Fruit fly (Drosophila melanogaster): Measurements from ENCODE around the gene ND-13B.

Gene ND-13B

dm6 chr3L:10681814-10682213 lies 12.1 kb downstream of the ND-13B start (continued):
- TF ChIP-seq stwl (tag; optimal IDR thresholded peaks at IDR 0.05) (no peak), chinmo (GFP tag; IDR thresholded peaks at IDR 0.05; ENCODE audit: partially characterized antibody) (peak; percentile 81; the same call in 2 of the 4 replicates), chn (GFP tag; optimal IDR thresholded peaks at IDR 0.05) (no peak), ato (GFP tag; IDR thresholded peaks at IDR 0.05; ENCODE audit: partially characterized antibody) (peak; percentile 10; the same call in 1 of the 2 replicates), sim (GFP tag; IDR thresholded peaks at IDR 0.05) (no peak), Optix (GFP tag; IDR thresholded peaks at IDR 0.05) (0 out of 3 replicates have a peak, but pooled peaks have one; percentile 18), wor (GFP tag; IDR thresholded peaks at IDR 0.05) (no peak), CG17829 (tag; optimal IDR thresholded peaks at IDR 0.05) (no peak), Atf6 (GFP tag; IDR thresholded peaks at IDR 0.05) (peak; percentile 32; the same call in 1 of the 2 replicates), Taf1 (GFP tag; IDR thresholded peaks at IDR 0.05) (no peak), CG16779 (GFP tag; IDR thresholded peaks at IDR 0.05) (0 out of 2 replicates have a peak, but pooled peaks have one; percentile 56), NfI (GFP tag; optimal IDR thresholded peaks at IDR 0.05) (no peak), CG6813 (GFP tag; optimal IDR thresholded peaks at IDR 0.05) (no peak), repo (GFP tag; optimal IDR thresholded peaks at IDR 0.05) (no peak), Ets65A (GFP tag) (no peak), ranshi (GFP tag; IDR thresholded peaks at IDR 0.05) (no peak), Drgx (GFP tag; IDR thresholded peaks at IDR 0.05) (peak; percentile 16; the same call in 1 of the 2 replicates), CG13424 (tag; optimal IDR thresholded peaks at IDR 0.05) (no peak), Gsc (GFP tag; IDR thresholded peaks at IDR 0.05) (no peak), CG18011 (GFP tag; optimal IDR thresholded peaks at IDR 0.05) (no peak), dpn (GFP tag; optimal IDR thresholded peaks at IDR 0.05) (no peak), CG15601 (tag; optimal IDR thresholded peaks at IDR 0.05) (no peak), GATAe (GFP tag; conservative IDR thresholded peaks at IDR 0.05) (no peak), MTF-1 (GFP tag; optimal IDR thresholded peaks at IDR 0.05; ENCODE audit: borderline replicate concordance) (no peak), CG4730 (GFP tag; IDR thresholded peaks at IDR 0.05) (no peak), CG14014 (GFP tag; IDR thresholded peaks at IDR 0.05) (0 out of 2 replicates have a peak, but pooled peaks have one; percentile 12), unc-4 (GFP tag; IDR thresholded peaks at IDR 0.05; ENCODE audit: partially characterized antibody) (0 out of 2 replicates have a peak, but pooled peaks have one; percentile 32), CG13296 (GFP tag; optimal IDR thresholded peaks at IDR 0.05) (no peak), NFAT (GFP tag; IDR thresholded peaks at IDR 0.05) (no peak), PHDP (tag; optimal IDR thresholded peaks at IDR 0.05) (no peak), cato (GFP tag; optimal IDR thresholded peaks at IDR 0.05; ENCODE audit: borderline replicate concordance) (no peak), Xrp1 (GFP tag; IDR thresholded peaks at IDR 0.05) (peak; percentile 33; the same call in 1 of the 2 replicates), gsb (GFP tag; IDR thresholded peaks at IDR 0.05) (no peak), CG11560 (tag; IDR thresholded peaks at IDR 0.05) (no peak), pan (optimal IDR thresholded peaks at IDR 0.05) (no peak), pan (GFP tag; optimal IDR thresholded peaks at IDR 0.05 in 1 of 2, IDR thresholded peaks at IDR 0.05 in 1 of 2) (peak in 1 of 2 experiments; percentile 44), Aef1 (GFP tag; IDR thresholded peaks at IDR 0.05) (peak; percentile 67), CG5245 (GFP tag; optimal IDR thresholded peaks at IDR 0.05) (no peak), CG8089 (GFP tag; optimal IDR thresholded peaks at IDR 0.05) (peak; percentile 5), hkb (optimal IDR thresholded peaks at IDR 0.05) (no peak), hkb (GFP tag; IDR thresholded peaks at IDR 0.05) (peak; percentile 45; the same call in 1 of the 2 replicates), Dip2 (GFP tag; IDR thresholded peaks at IDR 0.05) (no peak), CG17186 (GFP tag; optimal IDR thresholded peaks at IDR 0.05) (no peak), nerfin-1 (tag; optimal IDR thresholded peaks at IDR 0.05) (no peak), Fer1 (GFP tag; optimal IDR thresholded peaks at IDR 0.05) (no peak), CG5180 (GFP tag; optimal IDR thresholded peaks at IDR 0.05) (no peak), emc (GFP tag; optimal IDR thresholded peaks at IDR 0.05) (no peak), luna (GFP tag; optimal IDR thresholded peaks at IDR 0.05) (no peak), CG31365 (tag; optimal IDR thresholded peaks at IDR 0.05) (no peak), Dll (GFP tag; IDR thresholded peaks at IDR 0.05; ENCODE audit: partially characterized antibody) (peak; percentile 54; the same call in 2 of the 4 replicates), exex (tag; optimal IDR thresholded peaks at IDR 0.05) (no peak)
